Worm (Caenorhabditis elegans): Measurements from ENCODE around the gene inx-7.

inx-7 gene

DNA sequence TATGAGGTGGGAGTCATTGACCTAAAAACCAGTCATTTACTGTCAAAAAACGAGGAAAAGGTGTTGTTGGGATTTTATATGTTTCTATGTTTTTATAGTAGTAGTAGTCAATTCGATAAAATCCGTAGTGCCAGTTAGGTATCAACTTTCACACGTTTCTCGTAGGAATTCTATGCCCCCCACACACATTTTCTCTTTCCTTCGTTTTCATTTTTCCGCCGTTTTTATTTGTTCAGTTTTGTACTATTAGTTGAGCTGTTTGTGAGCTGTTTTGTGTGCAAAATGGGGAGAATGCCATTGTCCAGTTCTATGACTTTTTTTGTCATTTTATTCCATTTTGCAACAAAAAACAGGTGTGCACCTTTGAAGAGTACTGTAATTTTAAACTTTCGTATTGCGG, 2.3 kb upstream of the inx-7 start:
- no peak for TF ChIP-seq snpc-1.1 (tag; optimal IDR thresholded peaks at IDR 0.05; ENCODE audit: insufficient read depth)

- TF ChIP-seq C17E4.6 (GFP tag; IDR thresholded peaks at IDR 0.05) (no peak), sptf-2 (GFP tag; optimal IDR thresholded peaks at IDR 0.05) (no peak), ztf-6 (GFP tag; IDR thresholded peaks at IDR 0.05) (no peak), nhr-80 (tag; optimal IDR thresholded peaks at IDR 0.05) (peak; percentile 7), nhr-120 (GFP tag; IDR thresholded peaks at IDR 0.05) (no peak), ztf-25 (GFP tag; IDR thresholded peaks at IDR 0.05) (no peak), cebp-2 (GFP tag; IDR thresholded peaks at IDR 0.05) (no peak), hrde-1 (tag; optimal IDR thresholded peaks at IDR 0.05; ENCODE audit: borderline replicate concordance) (no peak), C06A6.2 (GFP tag; conservative IDR thresholded peaks at IDR 0.05) (no peak), lsl-1 (GFP tag; optimal IDR thresholded peaks at IDR 0.05) (peak; percentile 75), F57C9.4 (tag; optimal IDR thresholded peaks at IDR 0.05) (no peak), F57A8.1 (GFP tag; optimal IDR thresholded peaks at IDR 0.05) (no peak), gei-17 (GFP tag; optimal IDR thresholded peaks at IDR 0.05) (no peak), ceh-79 (tag; optimal IDR thresholded peaks at IDR 0.05) (no peak), madf-6 (GFP tag; IDR thresholded peaks at IDR 0.05) (no peak), egl-44 (GFP tag; IDR thresholded peaks at IDR 0.05) (no peak), nhr-179 (tag; optimal IDR thresholded peaks at IDR 0.05) (no peak), chd-7 (tag; optimal IDR thresholded peaks at IDR 0.05) (no peak), dox-1 (GFP tag; IDR thresholded peaks at IDR 0.05) (no peak), F55B11.4 (tag; optimal IDR thresholded peaks at IDR 0.05; ENCODE audit: borderline replicate concordance, insufficient read depth) (no peak), F52B5.7 (tag; optimal IDR thresholded peaks at IDR 0.05) (no peak), hlh-26 (GFP tag; conservative IDR thresholded peaks at IDR 0.05) (no peak), T26A5.8 (tag; optimal IDR thresholded peaks at IDR 0.05) (no peak), F49E8.2 (tag; optimal IDR thresholded peaks at IDR 0.05; ENCODE audit: insufficient read depth) (peak; percentile 62), bed-2 (GFP tag; IDR thresholded peaks at IDR 0.05) (no peak), ztf-18 (tag; optimal IDR thresholded peaks at IDR 0.05) (peak; percentile 1), ets-4 (GFP tag; optimal IDR thresholded peaks at IDR 0.05) (no peak), egl-18 (GFP tag; IDR thresholded peaks at IDR 0.05) (no peak), Y95B8A.8 (GFP tag; IDR thresholded peaks at IDR 0.05) (no peak), B0019.2 (GFP tag; conservative IDR thresholded peaks at IDR 0.05) (no peak), hsf-1 (GFP tag; IDR thresholded peaks at IDR 0.05) (no peak), madf-8 (GFP tag; conservative IDR thresholded peaks at IDR 0.05) (0 out of 2 replicates have a peak, but pooled peaks have one; percentile 29), ztf-3 (GFP tag; optimal IDR thresholded peaks at IDR 0.05) (no peak), B0035.1 (tag; optimal IDR thresholded peaks at IDR 0.05) (no peak), snpc-1.1 (tag; optimal IDR thresholded peaks at IDR 0.05; ENCODE audit: insufficient read depth) (peak; percentile 83), K12H6.12 (tag; optimal IDR thresholded peaks at IDR 0.05) (no peak), repo-1 (tag; optimal IDR thresholded peaks at IDR 0.05) (no peak), ceh-100 (GFP tag; IDR thresholded peaks at IDR 0.05) (no peak), Y79H2A.3 (GFP tag; conservative IDR thresholded peaks at IDR 0.05) (no peak), Y53F4B.3 (GFP tag; IDR thresholded peaks at IDR 0.05) (no peak), nfyb-1 (GFP tag; IDR thresholded peaks at IDR 0.05) (no peak), attf-6 (GFP tag; IDR thresholded peaks at IDR 0.05) (no peak), akir-1 (GFP tag; optimal IDR thresholded peaks at IDR 0.05) (no peak), hmg-20 (GFP tag; IDR thresholded peaks at IDR 0.05) (no peak), hmg-1.2 (GFP tag; IDR thresholded peaks at IDR 0.05) (peak; percentile 90), pbrm-1 (GFP tag; IDR thresholded peaks at IDR 0.05) (peak; percentile 50; the same call in 1 of the 2 replicates)
These were observed 1.2 kb upstream of the inx-7 start, which contains the start of gene rps-25 for ce11 chrIV:5947555-5948151. Gene rps-25, minus strand, starts transcription at chrIV:5947605.
